Fruit fly (Drosophila melanogaster): ENCODE results near the gene Nmd3.

The Nmd3 gene

dm6 chrX:2225138-2225537, 40.7 kb upstream of the Nmd3 start, which contains the start of gene pcx (continued):
- TF ChIP-seq pnt (GFP tag; optimal IDR thresholded peaks at IDR 0.05) = no peak
- no peak for TF ChIP-seq CG4820 (GFP tag; optimal IDR thresholded peaks at IDR 0.05)
- TF ChIP-seq CG7928 (GFP tag; optimal IDR thresholded peaks at IDR 0.05) = no peak
- no peak for TF ChIP-seq D (optimal IDR thresholded peaks at IDR 0.05)
- TF ChIP-seq D (GFP tag; optimal IDR thresholded peaks at IDR 0.05) = no peak
- no peak for TF ChIP-seq CG7839 (tag; optimal IDR thresholded peaks at IDR 0.05)
- TF ChIP-seq GATAe (GFP tag; conservative IDR thresholded peaks at IDR 0.05) = no peak
- TF ChIP-seq Antp (GFP tag; optimal IDR thresholded peaks at IDR 0.05) = no peak
- TF ChIP-seq NFAT (GFP tag; IDR thresholded peaks at IDR 0.05) = no peak
- no peak for TF ChIP-seq Abd-B (GFP tag; optimal IDR thresholded peaks at IDR 0.05)
- TF ChIP-seq CG6689 (GFP tag; IDR thresholded peaks at IDR 0.05) = no peak
- TF ChIP-seq Bgb (GFP tag; IDR thresholded peaks at IDR 0.05; ENCODE audit: partially characterized antibody) = peak; percentile 56
- no peak for TF ChIP-seq CG7271 (tag; optimal IDR thresholded peaks at IDR 0.05)
- TF ChIP-seq Hsf (GFP tag; optimal IDR thresholded peaks at IDR 0.05) = no peak
- TF ChIP-seq cg (GFP tag; optimal IDR thresholded peaks at IDR 0.05) = no peak
- TF ChIP-seq tap (tag; optimal IDR thresholded peaks at IDR 0.05) = no peak
- no peak for TF ChIP-seq Sin3A (optimal IDR thresholded peaks at IDR 0.05)
- TF ChIP-seq CG3726 (GFP tag; IDR thresholded peaks at IDR 0.05) = no peak
- TF ChIP-seq gfzf (GFP tag; optimal IDR thresholded peaks at IDR 0.05) = peak; percentile 50
- peak; percentile 1 for TF ChIP-seq phol (tag; optimal IDR thresholded peaks at IDR 0.05)
- peak; percentile 34 for TF ChIP-seq CG9797 (GFP tag; optimal IDR thresholded peaks at IDR 0.05)
- peak; percentile 59; the same call in 1 of the 2 replicates for TF ChIP-seq amos (GFP tag; IDR thresholded peaks at IDR 0.05; ENCODE audit: partially characterized antibody)
- TF ChIP-seq ken (GFP tag; IDR thresholded peaks at IDR 0.05) = no peak
- TF ChIP-seq CG6683 (GFP tag; optimal IDR thresholded peaks at IDR 0.05) = no peak
- no peak for TF ChIP-seq CG18619 (GFP tag; optimal IDR thresholded peaks at IDR 0.05)
- no peak for TF ChIP-seq Fer3 (tag; optimal IDR thresholded peaks at IDR 0.05)
- TF ChIP-seq wek (GFP tag; optimal IDR thresholded peaks at IDR 0.05) = no peak
- no peak for TF ChIP-seq rib (GFP tag; IDR thresholded peaks at IDR 0.05)
- TF ChIP-seq Ravus (GFP tag; IDR thresholded peaks at IDR 0.05) = no peak
- no peak for TF ChIP-seq so (GFP tag; IDR thresholded peaks at IDR 0.05)
- TF ChIP-seq HLH4C (GFP tag; IDR thresholded peaks at IDR 0.05; ENCODE audit: partially characterized antibody) = peak; percentile 50
- peak; percentile 44; the same call in 1 of the 3 replicates for TF ChIP-seq hb (GFP tag; IDR thresholded peaks at IDR 0.05; ENCODE audit: partially characterized antibody)
- no peak for TF ChIP-seq CG10462 (GFP tag; optimal IDR thresholded peaks at IDR 0.05)
- no peak for TF ChIP-seq CG9609 (GFP tag; optimal IDR thresholded peaks at IDR 0.05)
- no peak for TF ChIP-seq zfh1 (GFP tag; IDR thresholded peaks at IDR 0.05)
- TF ChIP-seq MBD-R2 (GFP tag; IDR thresholded peaks at IDR 0.05) = peak; percentile 49
- TF ChIP-seq al (GFP tag; IDR thresholded peaks at IDR 0.05) = no peak
- TF ChIP-seq CG17385 (GFP tag; optimal IDR thresholded peaks at IDR 0.05) = no peak
- no peak for TF ChIP-seq ftz-f1 (GFP tag; optimal IDR thresholded peaks at IDR 0.05)
- TF ChIP-seq Blimp-1 (GFP tag; optimal IDR thresholded peaks at IDR 0.05) = no peak
- no peak for TF ChIP-seq Camta (GFP tag; optimal IDR thresholded peaks at IDR 0.05)
- no peak for TF ChIP-seq odd (GFP tag; optimal IDR thresholded peaks at IDR 0.05)
- TF ChIP-seq seq (GFP tag; IDR thresholded peaks at IDR 0.05) = no peak
- peak; percentile 49 for TF ChIP-seq Sry-δ (GFP tag; optimal IDR thresholded peaks at IDR 0.05)
- TF ChIP-seq CG8765 (GFP tag; IDR thresholded peaks at IDR 0.05) = no peak
- peak; percentile 71 for TF ChIP-seq CG13287 (GFP tag; IDR thresholded peaks at IDR 0.05; ENCODE audit: partially characterized antibody)

Data from whole organism, embryonic.